Worm (Caenorhabditis elegans) whole organism, L1 larva: ENCODE data around the gene aakg-5.

Experiments used
- C04F5.9 ChIP-seq: sonication (generic microtip); optimal IDR thresholded peaks from 2 replicates; lab custom pipeline; 2016; ENCODE audit warnings: missing genetic modification characterization, missing compliant biosample characterization
- F16B12.6 ChIP-seq: fragments of 150-350 bp; optimal IDR thresholded peaks from 2 replicates; lab custom pipeline; 2014; ENCODE audit warnings: missing biosample characterization, missing genetic modification characterization
- Y116A8C.19 ChIP-seq: sonication (generic microtip); optimal IDR thresholded peaks from 2 replicates; lab custom pipeline; 2016; ENCODE audit warnings: missing compliant biosample characterization, missing genetic modification characterization, borderline replicate concordance
- aha-1 ChIP-seq: fragments of 150-350 bp; optimal IDR thresholded peaks from 2 replicates; lab custom pipeline; 2014; ENCODE audit warnings: missing biosample characterization, missing genetic modification characterization
- blmp-1 ChIP-seq: fragments of 150-350 bp; optimal IDR thresholded peaks from 2 replicates; lab custom pipeline; 2014; ENCODE audit warnings: missing biosample characterization, missing genetic modification characterization
- ceh-63 ChIP-seq: fragments of 200-800 bp; sonication (Bioruptor generic); optimal IDR thresholded peaks from 2 replicates; lab custom pipeline; 2018; ENCODE audit warnings: mild to moderate bottlenecking, missing genetic modification characterization, missing compliant biosample characterization
- ceh-8 ChIP-seq: fragments of 200-800 bp; sonication (Bioruptor generic); optimal IDR thresholded peaks from 2 replicates; lab custom pipeline; 2018; ENCODE audit warnings: mild to moderate bottlenecking, missing genetic modification characterization, moderate library complexity, missing compliant biosample characterization
- ceh-82 ChIP-seq, 3 experiments: fragments of 150-350 bp in 1 of 3; sonication (generic microtip) in 2 of 3; optimal IDR thresholded peaks; 2 replicates each; lab custom pipeline; 2014 to 2017; ENCODE audit warnings: missing biosample characterization in 3 of 3, missing genetic modification characterization in 3 of 3
- ces-1 ChIP-seq: fragments of 150-350 bp; optimal IDR thresholded peaks from 2 replicates; lab custom pipeline; 2014; ENCODE audit warnings: missing biosample characterization, missing genetic modification reagents, missing genetic modification characterization
- dpl-1 ChIP-seq, 3 experiments: fragments of 150-350 bp in 2 of 3; sonication (generic microtip) in 1 of 3; optimal IDR thresholded peaks; 2 replicates each; lab custom pipeline; 2014 to 2017; ENCODE audit warnings: missing biosample characterization in 3 of 3, missing genetic modification characterization in 3 of 3, missing genetic modification reagents in 3 of 3
- efl-1 ChIP-seq, 4 experiments: fragments of 150-350 bp; optimal IDR thresholded peaks in 3 of 4; peaks in 1 of 4; 1 replicate in 1 of 4; 2 replicates in 3 of 4; lab custom pipeline; 2014; ENCODE audit warnings: missing biosample characterization in 2 of 4, missing genetic modification characterization in 2 of 4, missing genetic modification reagents in 2 of 4
- efl-3 ChIP-seq: fragments of 200-800 bp; sonication (Bioruptor generic); optimal IDR thresholded peaks from 2 replicates; lab custom pipeline; 2018; ENCODE audit warnings: mild to moderate bottlenecking, missing genetic modification characterization, missing compliant biosample characterization
- egl-13 ChIP-seq: sonication (generic microtip); optimal IDR thresholded peaks from 2 replicates; lab custom pipeline; 2016; ENCODE audit warnings: missing genotype, missing genetic modification reagents, missing genetic modification characterization, missing compliant biosample characterization
- fkh-10 ChIP-seq: sonication (generic microtip); optimal IDR thresholded peaks from 2 replicates; lab custom pipeline; 2017; ENCODE audit warnings: missing biosample characterization, missing genetic modification reagents, missing genetic modification characterization
- fkh-8 ChIP-seq: sonication (generic microtip); optimal IDR thresholded peaks from 2 replicates; lab custom pipeline; 2016; ENCODE audit warnings: mild to moderate bottlenecking, missing genetic modification characterization, missing compliant biosample characterization
- grh-1 ChIP-seq: fragments of 200-800 bp; sonication (Bioruptor generic); IDR thresholded peaks from 2 replicates; pipeline ENCODE4 v1.3.6; 2022; ENCODE audit warnings: missing genetic modification reagents, missing genetic modification characterization, missing compliant biosample characterization
- hlh-17 ChIP-seq: fragments of 200-800 bp; sonication (Bioruptor generic); optimal IDR thresholded peaks from 2 replicates; lab custom pipeline; 2018; ENCODE audit warnings: missing genetic modification characterization, mild to moderate bottlenecking, missing compliant biosample characterization, moderate library complexity, borderline replicate concordance
- hpl-2 ChIP-seq: fragments of 150-350 bp; optimal IDR thresholded peaks from 2 replicates; lab custom pipeline; 2014; ENCODE audit warnings: missing biosample characterization, missing genetic modification reagents, missing genetic modification characterization
- irx-1 ChIP-seq: sonication (generic microtip); optimal IDR thresholded peaks from 2 replicates; lab custom pipeline; 2016; ENCODE audit warnings: missing genetic modification characterization, missing compliant biosample characterization
- jun-1 ChIP-seq: fragments of 150-350 bp; optimal IDR thresholded peaks from 2 replicates; lab custom pipeline; 2014; ENCODE audit warnings: missing biosample characterization, missing genetic modification reagents, missing genetic modification characterization
- lin-13 ChIP-seq: fragments of 150-350 bp; optimal IDR thresholded peaks from 2 replicates; lab custom pipeline; 2014; ENCODE audit warnings: missing biosample characterization, missing genetic modification reagents, missing genetic modification characterization
- lin-14 ChIP-seq: fragments of 200-800 bp; sonication (Bioruptor generic); optimal IDR thresholded peaks from 2 replicates; lab custom pipeline; 2018; ENCODE audit warnings: mild to moderate bottlenecking, missing genetic modification characterization, moderate library complexity, missing compliant biosample characterization
- lin-15B ChIP-seq: fragments of 150-350 bp; sonication (generic microtip); optimal IDR thresholded peaks from 3 replicates; lab custom pipeline; 2014; ENCODE audit warnings: missing biosample characterization, missing genetic modification characterization
- lin-35 ChIP-seq, 2 experiments: fragments of 150-350 bp; optimal IDR thresholded peaks; 2 replicates each; lab custom pipeline; 2014; ENCODE audit warnings: missing biosample characterization in 2 of 2, missing genetic modification characterization in 2 of 2, missing genetic modification reagents in 2 of 2
- lir-3 ChIP-seq: sonication (generic microtip); optimal IDR thresholded peaks from 2 replicates; lab custom pipeline; 2016; ENCODE audit warnings: mild to moderate bottlenecking, missing genetic modification characterization, moderate library complexity, missing compliant biosample characterization; ENCODE audit not compliant: poor library complexity
- mab-9 ChIP-seq: fragments of 200-800 bp; sonication (Bioruptor generic); IDR thresholded peaks from 2 replicates; pipeline ENCODE4 v1.3.6; 2022; ENCODE audit warnings: missing genetic modification reagents, missing genetic modification characterization, missing compliant biosample characterization
- mdl-1 ChIP-seq, 2 experiments: fragments of 150-350 bp; optimal IDR thresholded peaks; 2 replicates each; lab custom pipeline; 2014 to 2017; ENCODE audit warnings: missing biosample characterization in 2 of 2, missing genetic modification characterization in 2 of 2, inconsistent platforms in 1 of 2
- mef-2 ChIP-seq: fragments of 150-350 bp; optimal IDR thresholded peaks from 2 replicates; lab custom pipeline; 2014; ENCODE audit warnings: missing biosample characterization, missing genetic modification characterization
- nhr-11 ChIP-seq: fragments of 150-350 bp; optimal IDR thresholded peaks from 2 replicates; lab custom pipeline; 2014; ENCODE audit warnings: missing biosample characterization, missing genetic modification characterization
- nhr-47 ChIP-seq: sonication (generic microtip); optimal IDR thresholded peaks from 2 replicates; lab custom pipeline; 2016; ENCODE audit warnings: mild to moderate bottlenecking, missing genetic modification characterization, moderate library complexity, missing compliant biosample characterization
- nhr-77 ChIP-seq: fragments of 150-350 bp; optimal IDR thresholded peaks from 2 replicates; lab custom pipeline; 2014; ENCODE audit warnings: missing biosample characterization, missing genetic modification characterization
- nhr-84 ChIP-seq: sonication (generic microtip); optimal IDR thresholded peaks from 2 replicates; lab custom pipeline; 2017; ENCODE audit warnings: missing biosample characterization, missing genetic modification characterization
- pax-3 ChIP-seq: fragments of 200-800 bp; sonication (Bioruptor generic); optimal IDR thresholded peaks from 2 replicates; lab custom pipeline; 2018; ENCODE audit warnings: mild to moderate bottlenecking, missing genetic modification characterization, moderate library complexity, missing compliant biosample characterization
- snpc-4 ChIP-seq: fragments of 150-350 bp; optimal IDR thresholded peaks from 2 replicates; lab custom pipeline; 2014; ENCODE audit warnings: missing biosample characterization, missing genetic modification characterization
- sptf-1 ChIP-seq: fragments of 150-350 bp; optimal IDR thresholded peaks from 2 replicates; lab custom pipeline; 2014; ENCODE audit warnings: missing biosample characterization, missing genetic modification characterization
- tbx-2 ChIP-seq: sonication (generic microtip); optimal IDR thresholded peaks from 2 replicates; lab custom pipeline; 2016; ENCODE audit warnings: missing genetic modification characterization, missing compliant biosample characterization
- unc-62 ChIP-seq: fragments of 150-350 bp; optimal IDR thresholded peaks from 2 replicates; lab custom pipeline; 2014; ENCODE audit warnings: missing biosample characterization, missing genetic modification reagents, missing genetic modification characterization
- vab-15 ChIP-seq: sonication (generic microtip); optimal IDR thresholded peaks from 2 replicates; lab custom pipeline; 2017; ENCODE audit warnings: missing genotype, mild to moderate bottlenecking, missing genetic modification characterization, missing compliant biosample characterization
- xbp-1 ChIP-seq: sonication (generic microtip); optimal IDR thresholded peaks from 2 replicates; lab custom pipeline; 2016; ENCODE audit warnings: missing genetic modification characterization, missing compliant biosample characterization
- zip-4 ChIP-seq: fragments of 200-800 bp; sonication (Bioruptor generic); optimal IDR thresholded peaks from 2 replicates; lab custom pipeline; 2018; ENCODE audit warnings: mild to moderate bottlenecking, missing genetic modification characterization, moderate library complexity, missing compliant biosample characterization
- ztf-4 ChIP-seq: fragments of 150-350 bp; optimal IDR thresholded peaks from 2 replicates; lab custom pipeline; 2014; ENCODE audit warnings: missing biosample characterization, missing genetic modification characterization

Gene aakg-5

DNA sequence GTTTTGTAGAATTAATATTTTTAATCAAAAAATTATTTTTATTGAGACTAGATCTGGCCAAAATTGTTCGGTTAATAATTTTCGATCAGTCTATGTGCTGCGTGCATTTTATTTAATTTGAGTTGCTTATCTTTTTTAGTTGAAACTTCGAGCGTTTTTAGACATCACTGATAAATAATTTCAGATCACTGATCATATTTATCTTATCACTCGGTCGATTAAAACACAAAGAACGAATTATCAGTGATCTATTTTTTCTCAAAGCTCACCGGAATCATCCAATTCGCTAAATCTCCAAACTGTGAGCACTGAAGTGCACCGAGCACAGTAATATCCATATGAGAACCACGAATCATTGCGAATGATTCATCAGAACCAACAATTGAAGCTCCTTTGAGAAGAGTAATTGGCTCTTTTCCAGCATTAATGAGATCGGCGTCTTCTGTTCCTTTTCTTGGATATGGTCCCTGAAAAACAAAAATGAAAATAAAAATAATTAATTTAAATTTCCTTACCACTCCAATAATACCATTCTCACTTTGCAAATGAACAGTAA is 39.8 kb downstream of the aakg-5 start (continued):
- no peak for TF ChIP-seq pax-3 (tag; lab: Kevin White, UChicago)
- TF ChIP-seq mef-2 (tag; lab: Kevin White, UChicago), result no peak
- TF ChIP-seq efl-3 (GFP tag; lab: Kevin White, UChicago), result no peak
- no peak for TF ChIP-seq tbx-2 (tag; lab: Kevin White, UChicago)
- TF ChIP-seq irx-1 (tag; lab: Kevin White, UChicago), result no peak
- no peak for TF ChIP-seq xbp-1 (tag; lab: Kevin White, UChicago)
- no peak for TF ChIP-seq hpl-2 (GFP tag; lab: Kevin White, UChicago)
- TF ChIP-seq lin-13 (GFP tag; lab: Kevin White, UChicago), result no peak
- no peak for TF ChIP-seq fkh-10 (GFP tag; lab: Kevin White, UChicago)
- TF ChIP-seq vab-15 (tag; lab: Kevin White, UChicago), result no peak
- TF ChIP-seq lir-3 (tag; lab: Kevin White, UChicago), result no peak
- no peak for TF ChIP-seq blmp-1
- peak in 1 of 2 experiments; percentile 11 for TF ChIP-seq lin-35 (GFP tag; optimal IDR thresholded peaks at IDR 0.05; lab: Kevin White, UChicago)
- no peak for TF ChIP-seq nhr-84 (tag; lab: Kevin White, UChicago)
- TF ChIP-seq sptf-1 (tag; lab: Kevin White, UChicago), result no peak
- TF ChIP-seq unc-62 (GFP tag; lab: Kevin White, UChicago), result no peak
- TF ChIP-seq ceh-8 (GFP tag; lab: Kevin White, UChicago), result no peak
- no peak for TF ChIP-seq snpc-4 (tag; lab: Kevin White, UChicago)
- TF ChIP-seq dpl-1 (GFP tag; optimal IDR thresholded peaks at IDR 0.05; lab: Kevin White, UChicago), result no peak
- TF ChIP-seq nhr-77 (tag; lab: Kevin White, UChicago), result no peak
- TF ChIP-seq egl-13, result no peak
- no peak for TF ChIP-seq lin-15B (tag; lab: Kevin White, UChicago)
- TF ChIP-seq aha-1 (tag; lab: Kevin White, UChicago), result no peak
- TF ChIP-seq grh-1 (GFP tag; lab: Robert Waterston, UW), result no peak
- TF ChIP-seq ztf-4 (tag; lab: Kevin White, UChicago), result no peak
- no peak for TF ChIP-seq nhr-11 (tag; lab: Kevin White, UChicago)
- no peak for TF ChIP-seq mdl-1 (tag; optimal IDR thresholded peaks at IDR 0.05; lab: Kevin White, UChicago)
- no peak for TF ChIP-seq mab-9 (GFP tag; lab: Robert Waterston, UW)
- no peak for TF ChIP-seq ceh-63
- no peak for TF ChIP-seq ces-1 (GFP tag; lab: Kevin White, UChicago)
- no peak for TF ChIP-seq C04F5.9 (tag; lab: Kevin White, UChicago)
- no peak for TF ChIP-seq zip-4 (GFP tag; lab: Kevin White, UChicago)
- TF ChIP-seq ceh-82 (tag; optimal IDR thresholded peaks at IDR 0.05; lab: Kevin White, UChicago), result no peak
- no peak for TF ChIP-seq F16B12.6 (tag; lab: Kevin White, UChicago)
- no peak for TF ChIP-seq jun-1 (tag; lab: Kevin White, UChicago)
- TF ChIP-seq fkh-8, result no peak
- TF ChIP-seq nhr-47 (tag; lab: Kevin White, UChicago), result no peak
- TF ChIP-seq efl-1 (optimal IDR thresholded peaks at IDR 0.05; lab: Kevin White, UChicago), result no peak
- peak in 1 of 2 experiments; percentile 57 for TF ChIP-seq efl-1 (GFP tag; optimal IDR thresholded peaks at IDR 0.05 in 1 of 2; lab: Kevin White, UChicago)

DNA sequence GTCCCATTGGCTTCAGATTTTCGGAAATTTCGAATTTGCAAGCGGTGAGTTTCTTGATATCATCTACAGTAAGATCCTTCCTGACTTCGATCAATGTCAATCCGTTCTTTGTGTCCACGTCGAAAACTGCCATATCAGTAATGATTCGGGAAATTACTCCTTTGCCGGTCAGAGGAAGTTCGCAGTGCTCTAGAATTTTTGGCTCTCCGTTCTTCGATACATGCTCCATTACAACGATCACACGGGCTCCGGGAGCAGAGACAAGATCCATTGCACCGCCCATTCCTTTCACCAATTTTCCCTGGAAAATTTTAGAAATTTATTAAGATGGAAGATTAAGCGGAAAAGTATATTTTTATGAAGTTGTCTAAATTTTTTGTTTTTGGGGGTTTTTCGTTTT is 40.4 kb downstream of the aakg-5 start:
- TF ChIP-seq hlh-17, result peak; percentile 28
- no peak for TF ChIP-seq Y116A8C.19 (tag; lab: Kevin White, UChicago)
- TF ChIP-seq lin-14 (GFP tag; lab: Kevin White, UChicago), result no peak
